In genomic region chr3R:10431089-10431488, dm6 we compare ENCODE assay signal across 2 fruit fly cellular contexts.
TF ChIP-seq lines count a peak whose summit lies in the region.

No protein-coding gene starts in this region.

- TF ChIP-seq CTCF in whole organism, embryonic (GFP tag; optimal IDR thresholded peaks at IDR 0.05; lab: Kevin White, UChicago): no peak

TF ChIP-seq in whole organism, embryonic, 481 proteins besides CTCF, POLR2A, EP300 and RAD21:
- TF ChIP-seq Abd-B (GFP tag; optimal IDR thresholded peaks at IDR 0.05; lab: Kevin White, UChicago): peak; percentile 53
- TF ChIP-seq pan (optimal IDR thresholded peaks at IDR 0.05; lab: Kevin White, UChicago): no peak
- TF ChIP-seq pan (GFP tag; optimal IDR thresholded peaks at IDR 0.05 in 1 of 2, IDR thresholded peaks at IDR 0.05 in 1 of 2): no peak
- TF ChIP-seq Ets65A (GFP tag; lab: Kevin White, UChicago): peak; percentile 81
- TF ChIP-seq abd-A (tag; optimal IDR thresholded peaks at IDR 0.05; lab: Kevin White, UChicago): peak; percentile 55

TF ChIP-seq in whole organism, prepupa, 60 proteins besides CTCF, POLR2A, EP300 and RAD21:
- TF ChIP-seq lz (GFP tag; optimal IDR thresholded peaks at IDR 0.05; lab: Kevin White, UChicago): no peak
- TF ChIP-seq svp (GFP tag; lab: Kevin White, UChicago): peak; percentile 72
- no peak for TF ChIP-seq ss (GFP tag; optimal IDR thresholded peaks at IDR 0.05; lab: Kevin White, UChicago)
